Worm (Caenorhabditis elegans) whole organism, L4/young adult: ENCODE measurements around the gene apl-1.

Experiments
- W03F9.2 ChIP-seq: fragments of 150-350 bp; optimal IDR thresholded peaks from 2 replicates; lab custom pipeline; 2014; ENCODE audit warnings: missing biosample characterization, missing genetic modification characterization
- dao-5 ChIP-seq: sonication (generic microtip); optimal IDR thresholded peaks from 2 replicates; lab custom pipeline; 2016; ENCODE audit warnings: missing genotype, missing genetic modification characterization, moderate library complexity, missing compliant biosample characterization
- him-1 ChIP-seq: sonication (generic microtip); optimal IDR thresholded peaks from 2 replicates; lab custom pipeline; 2016; ENCODE audit warnings: missing genotype, missing genetic modification reagents, missing genetic modification characterization, missing compliant biosample characterization

DNA sequence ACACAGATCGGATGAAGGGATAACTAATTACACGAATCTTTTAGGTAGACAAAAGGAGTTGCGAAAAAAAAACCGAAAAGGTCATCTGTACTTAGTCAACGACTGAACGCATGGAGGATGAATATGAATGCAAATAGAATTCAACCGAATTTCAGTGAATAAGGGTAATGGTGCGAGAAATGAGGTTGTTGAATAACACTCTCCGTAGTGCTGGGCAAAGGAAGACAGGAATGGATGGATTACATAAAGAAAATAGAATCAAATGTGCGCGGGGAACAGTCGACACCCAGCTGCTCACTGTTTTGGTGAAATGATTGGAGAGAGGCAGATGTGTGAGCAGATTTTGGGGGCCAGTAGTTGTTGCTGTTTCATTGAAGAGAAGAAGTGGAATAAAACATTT is 7.6 kb upstream of the apl-1 start:
- TF ChIP-seq him-1 (tag; lab: Kevin White, UChicago): no peak
- TF ChIP-seq W03F9.2 (tag; lab: Kevin White, UChicago): no peak
- no peak for TF ChIP-seq dao-5
